Worm (Caenorhabditis elegans): ENCODE data around the gene C10C5.5.

ce11 chrIV:9371126-9371525, 10.1 kb upstream of the C10C5.5 start, which contains the start of gene fbxc-58:
- TF ChIP-seq elt-3 (tag; optimal IDR thresholded peaks at IDR 0.05), result no peak
- no peak for TF ChIP-seq ztf-11 (tag; optimal IDR thresholded peaks at IDR 0.05)
- no peak for TF ChIP-seq snpc-4 (tag; optimal IDR thresholded peaks at IDR 0.05)
- no peak for TF ChIP-seq nhr-76 (tag; optimal IDR thresholded peaks at IDR 0.05)
- TF ChIP-seq aly-2 (tag; optimal IDR thresholded peaks at IDR 0.05), result no peak
- TF ChIP-seq rnt-1 (tag; optimal IDR thresholded peaks at IDR 0.05), result no peak
- TF ChIP-seq lir-3 (tag; optimal IDR thresholded peaks at IDR 0.05; ENCODE audit: poor library complexity), result no peak
- TF ChIP-seq nhr-237 (tag; optimal IDR thresholded peaks at IDR 0.05), result no peak
- TF ChIP-seq sup-37 (GFP tag; optimal IDR thresholded peaks at IDR 0.05), result no peak
- TF ChIP-seq ama-1 (optimal IDR thresholded peaks at IDR 0.05), result no peak
